Worm (Caenorhabditis elegans): Measurements from ENCODE around the gene C09F12.3.

ce11 chrX:11008052-11008451 lies 34.6 kb downstream of the C09F12.3 start, which contains the start of gene del-5:
- TF ChIP-seq nhr-28 (tag; optimal IDR thresholded peaks at IDR 0.05) (peak; percentile 41), nhr-77 (tag; optimal IDR thresholded peaks at IDR 0.05) (peak; percentile 58), nhr-11 (tag; optimal IDR thresholded peaks at IDR 0.05) (no peak), nhr-111 (GFP tag; optimal IDR thresholded peaks at IDR 0.05) (no peak), ama-1 (optimal IDR thresholded peaks at IDR 0.05) (no peak), lsy-2 (tag; optimal IDR thresholded peaks at IDR 0.05) (no peak), hmg-1.1 (GFP tag; IDR thresholded peaks at IDR 0.05) (no peak), lin-15B (tag; optimal IDR thresholded peaks at IDR 0.05) (no peak), ztf-11 (tag; optimal IDR thresholded peaks at IDR 0.05) (no peak), duxl-1 (tag; optimal IDR thresholded peaks at IDR 0.05; ENCODE audit: poor library complexity) (no peak)
